Worm (Caenorhabditis elegans): ENCODE results near the gene kcmf-1.

DNA sequence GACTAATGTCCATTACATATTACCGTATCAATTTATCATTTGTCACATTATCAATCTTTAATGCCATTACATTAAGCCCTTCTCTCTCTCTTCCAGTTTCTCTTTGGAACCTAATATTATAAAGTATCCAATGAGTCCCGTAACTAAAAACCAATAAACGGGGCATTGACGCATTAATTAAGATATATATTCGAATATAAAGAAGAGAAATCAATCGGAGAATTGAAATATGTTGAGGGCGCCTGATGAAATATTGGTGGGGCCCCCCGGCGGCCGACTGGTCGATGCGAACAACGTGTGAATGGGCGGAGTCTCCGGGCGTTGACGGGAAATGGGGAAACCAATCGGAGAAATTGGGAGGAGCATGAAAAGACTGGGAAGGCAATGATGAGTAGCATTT is 45.0 kb upstream of the kcmf-1 start:
- no peak for TF ChIP-seq dao-5 (tag; optimal IDR thresholded peaks at IDR 0.05)
- no peak for TF ChIP-seq him-1 (tag; optimal IDR thresholded peaks at IDR 0.05)

All from whole organism, L4/young adult.